Fruit fly (Drosophila melanogaster): ENCODE data around the gene mRNA-cap.

DNA sequence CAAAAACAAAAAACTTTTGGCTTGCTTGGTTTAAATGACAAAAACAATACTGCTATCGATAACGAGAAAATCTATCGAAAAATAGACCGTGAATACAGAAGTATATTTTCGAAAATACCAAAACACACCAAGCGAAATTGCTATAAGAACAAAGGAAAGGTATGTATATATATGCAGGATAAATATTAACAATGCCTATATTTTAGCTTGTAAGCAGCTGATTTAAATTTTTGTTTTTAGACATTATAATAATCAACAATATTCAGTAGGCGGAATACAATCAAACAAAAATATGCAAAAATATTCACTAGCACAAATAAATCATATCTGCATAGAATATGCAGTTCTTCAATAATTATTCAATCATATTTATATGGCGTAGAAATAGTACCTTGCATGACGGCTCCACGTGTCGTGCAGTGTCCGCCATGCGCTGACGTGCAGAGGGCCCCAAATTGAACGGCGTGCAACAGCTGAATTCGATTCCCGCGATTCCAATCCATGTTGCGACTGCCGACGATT lies 4.7 kb downstream of the mRNA-cap start, which contains the start of the genes Fbxl4 and Dus2:
- no peak for TF ChIP-seq ttk (optimal IDR thresholded peaks at IDR 0.05)
- TF ChIP-seq insv (optimal IDR thresholded peaks at IDR 0.05): no peak
